Worm (Caenorhabditis elegans) whole organism, L1 larva: Measurements from ENCODE around the gene str-159.

Source experiments
- C04F5.9 ChIP-seq: sonication (generic microtip); optimal IDR thresholded peaks from 2 replicates; lab custom pipeline; 2016; ENCODE audit warnings: missing genetic modification characterization, missing compliant biosample characterization
- C16A3.4 ChIP-seq: fragments of 150-350 bp; optimal IDR thresholded peaks from 2 replicates; lab custom pipeline; 2014; ENCODE audit warnings: missing biosample characterization, missing genetic modification characterization
- C34B4.2 ChIP-seq: sonication (generic microtip); optimal IDR thresholded peaks from 2 replicates; lab custom pipeline; 2017; ENCODE audit warnings: mild to moderate bottlenecking, missing genetic modification characterization, missing compliant biosample characterization
- F16B12.6 ChIP-seq: fragments of 150-350 bp; optimal IDR thresholded peaks from 2 replicates; lab custom pipeline; 2014; ENCODE audit warnings: missing biosample characterization, missing genetic modification characterization
- Y116A8C.19 ChIP-seq: sonication (generic microtip); optimal IDR thresholded peaks from 2 replicates; lab custom pipeline; 2016; ENCODE audit warnings: missing compliant biosample characterization, missing genetic modification characterization, borderline replicate concordance
- alr-1 ChIP-seq: fragments of 200-800 bp; sonication (Bioruptor generic); optimal IDR thresholded peaks from 2 replicates; lab custom pipeline; 2018; ENCODE audit warnings: borderline replicate concordance, mild to moderate bottlenecking, missing genetic modification characterization, missing compliant biosample characterization
- ceh-63 ChIP-seq: fragments of 200-800 bp; sonication (Bioruptor generic); optimal IDR thresholded peaks from 2 replicates; lab custom pipeline; 2018; ENCODE audit warnings: mild to moderate bottlenecking, missing genetic modification characterization, missing compliant biosample characterization
- dsc-1 ChIP-seq: sonication (generic microtip); optimal IDR thresholded peaks from 2 replicates; lab custom pipeline; 2016; ENCODE audit warnings: mild to moderate bottlenecking, missing genetic modification characterization, missing compliant biosample characterization
- efl-1 ChIP-seq, 4 experiments: fragments of 150-350 bp; optimal IDR thresholded peaks in 3 of 4; peaks in 1 of 4; 1 replicate in 1 of 4; 2 replicates in 3 of 4; lab custom pipeline; 2014; ENCODE audit warnings: missing biosample characterization in 2 of 4, missing genetic modification characterization in 2 of 4, missing genetic modification reagents in 2 of 4
- efl-3 ChIP-seq: fragments of 200-800 bp; sonication (Bioruptor generic); optimal IDR thresholded peaks from 2 replicates; lab custom pipeline; 2018; ENCODE audit warnings: mild to moderate bottlenecking, missing genetic modification characterization, missing compliant biosample characterization
- egl-27 ChIP-seq, 2 experiments: fragments of 150-350 bp in 1 of 2; sonication (generic microtip); optimal IDR thresholded peaks; 3 replicates each; lab custom pipeline; 2017 to 2018; ENCODE audit warnings: missing biosample characterization in 2 of 2, missing genetic modification characterization in 2 of 2, missing genetic modification reagents in 2 of 2
- elt-2 ChIP-seq: sonication (generic microtip); optimal IDR thresholded peaks from 2 replicates; lab custom pipeline; 2016; ENCODE audit warnings: missing genetic modification characterization, mild to moderate bottlenecking, inconsistent platforms, missing compliant biosample characterization, missing genetic modification reagents
- fos-1 ChIP-seq: fragments of 150-350 bp; optimal IDR thresholded peaks from 2 replicates; lab custom pipeline; 2014; ENCODE audit warnings: missing biosample characterization, missing genetic modification characterization
- grh-1 ChIP-seq: fragments of 200-800 bp; sonication (Bioruptor generic); IDR thresholded peaks from 2 replicates; pipeline ENCODE4 v1.3.6; 2022; ENCODE audit warnings: missing genetic modification reagents, missing genetic modification characterization, missing compliant biosample characterization
- hlh-17 ChIP-seq: fragments of 200-800 bp; sonication (Bioruptor generic); optimal IDR thresholded peaks from 2 replicates; lab custom pipeline; 2018; ENCODE audit warnings: missing genetic modification characterization, mild to moderate bottlenecking, missing compliant biosample characterization, moderate library complexity, borderline replicate concordance
- irx-1 ChIP-seq: sonication (generic microtip); optimal IDR thresholded peaks from 2 replicates; lab custom pipeline; 2016; ENCODE audit warnings: missing genetic modification characterization, missing compliant biosample characterization
- lin-13 ChIP-seq: fragments of 150-350 bp; optimal IDR thresholded peaks from 2 replicates; lab custom pipeline; 2014; ENCODE audit warnings: missing biosample characterization, missing genetic modification reagents, missing genetic modification characterization
- lin-15B ChIP-seq: fragments of 150-350 bp; sonication (generic microtip); optimal IDR thresholded peaks from 3 replicates; lab custom pipeline; 2014; ENCODE audit warnings: missing biosample characterization, missing genetic modification characterization
- lin-35 ChIP-seq, 2 experiments: fragments of 150-350 bp; optimal IDR thresholded peaks; 2 replicates each; lab custom pipeline; 2014; ENCODE audit warnings: missing biosample characterization in 2 of 2, missing genetic modification characterization in 2 of 2, missing genetic modification reagents in 2 of 2
- lir-3 ChIP-seq: sonication (generic microtip); optimal IDR thresholded peaks from 2 replicates; lab custom pipeline; 2016; ENCODE audit warnings: mild to moderate bottlenecking, missing genetic modification characterization, moderate library complexity, missing compliant biosample characterization; ENCODE audit not compliant: poor library complexity
- lsy-2 ChIP-seq, 2 experiments: fragments of 150-350 bp; optimal IDR thresholded peaks; 2 replicates each; lab custom pipeline; 2014; ENCODE audit warnings: missing biosample characterization in 2 of 2, missing genetic modification characterization in 2 of 2
- mdl-1 ChIP-seq, 2 experiments: fragments of 150-350 bp; optimal IDR thresholded peaks; 2 replicates each; lab custom pipeline; 2014 to 2017; ENCODE audit warnings: missing biosample characterization in 2 of 2, missing genetic modification characterization in 2 of 2, inconsistent platforms in 1 of 2
- mef-2 ChIP-seq: fragments of 150-350 bp; optimal IDR thresholded peaks from 2 replicates; lab custom pipeline; 2014; ENCODE audit warnings: missing biosample characterization, missing genetic modification characterization
- nhr-11 ChIP-seq: fragments of 150-350 bp; optimal IDR thresholded peaks from 2 replicates; lab custom pipeline; 2014; ENCODE audit warnings: missing biosample characterization, missing genetic modification characterization
- nhr-19 ChIP-seq: fragments of 200-800 bp; sonication (Bioruptor generic); conservative IDR thresholded peaks from 2 replicates; pipeline ENCODE4 v1.3.6; 2022; ENCODE audit warnings: missing genetic modification characterization, missing compliant biosample characterization
- nhr-20 ChIP-seq: sonication (generic microtip); optimal IDR thresholded peaks from 2 replicates; lab custom pipeline; 2016; ENCODE audit warnings: mild to moderate bottlenecking, missing genetic modification characterization, missing compliant biosample characterization
- nhr-237 ChIP-seq: fragments of 150-350 bp; optimal IDR thresholded peaks from 2 replicates; lab custom pipeline; 2014; ENCODE audit warnings: missing biosample characterization, missing genetic modification characterization
- nhr-47 ChIP-seq: sonication (generic microtip); optimal IDR thresholded peaks from 2 replicates; lab custom pipeline; 2016; ENCODE audit warnings: mild to moderate bottlenecking, missing genetic modification characterization, moderate library complexity, missing compliant biosample characterization
- nhr-84 ChIP-seq: sonication (generic microtip); optimal IDR thresholded peaks from 2 replicates; lab custom pipeline; 2017; ENCODE audit warnings: missing biosample characterization, missing genetic modification characterization
- nhr-85 ChIP-seq: sonication (generic microtip); peaks from one replicate; lab custom pipeline; 2016; ENCODE audit warnings: missing genetic modification characterization, inconsistent platforms, missing compliant biosample characterization
- pag-3 ChIP-seq: sonication (generic microtip); optimal IDR thresholded peaks from 2 replicates; lab custom pipeline; 2017; ENCODE audit warnings: missing genetic modification characterization, mild to moderate bottlenecking, missing compliant biosample characterization, antibody characterized with exemption, borderline replicate concordance; ENCODE audit not compliant: insufficient read depth
- pax-3 ChIP-seq: fragments of 200-800 bp; sonication (Bioruptor generic); optimal IDR thresholded peaks from 2 replicates; lab custom pipeline; 2018; ENCODE audit warnings: mild to moderate bottlenecking, missing genetic modification characterization, moderate library complexity, missing compliant biosample characterization
- skn-1 ChIP-seq: fragments of 150-350 bp; optimal IDR thresholded peaks from 2 replicates; lab custom pipeline; 2014; ENCODE audit warnings: missing biosample characterization, missing genetic modification characterization
- snu-23 ChIP-seq: sonication (generic microtip); optimal IDR thresholded peaks from 2 replicates; lab custom pipeline; 2016; ENCODE audit warnings: missing genetic modification characterization, missing compliant biosample characterization
- unc-130 ChIP-seq: fragments of 150-350 bp; optimal IDR thresholded peaks from 2 replicates; lab custom pipeline; 2017; ENCODE audit warnings: missing biosample characterization, missing genetic modification characterization, inconsistent platforms

Gene str-159

ce11 chrIV:4909039-4909438 lies at the start of gene str-159:
str-159 (plus strand) TSS chrIV:4909339.
- TF ChIP-seq lin-13 (GFP tag; lab: Kevin White, UChicago) (no peak), fos-1 (tag; lab: Kevin White, UChicago) (no peak), dsc-1 (tag; lab: Kevin White, UChicago) (no peak)

ce11 chrIV:4861449-4861848 lies 47.7 kb upstream of the str-159 start, which contains the start of the genes Y17G9A.4 and str-173:
Y17G9A.4 (minus strand) TSS chrIV:4861549.
str-173 (plus strand) TSS chrIV:4861773.
- TF ChIP-seq mdl-1 (tag; optimal IDR thresholded peaks at IDR 0.05; lab: Kevin White, UChicago) (no peak), C34B4.2 (no peak), ceh-63 (GFP tag; lab: Kevin White, UChicago) (no peak), fos-1 (tag; lab: Kevin White, UChicago) (no peak), alr-1 (no peak), snu-23 (no peak), efl-1 (optimal IDR thresholded peaks at IDR 0.05; lab: Kevin White, UChicago) (no peak), efl-1 (GFP tag; optimal IDR thresholded peaks at IDR 0.05 in 1 of 2; lab: Kevin White, UChicago) (no peak), nhr-237 (no peak), irx-1 (tag; lab: Kevin White, UChicago) (no peak), lin-35 (GFP tag; optimal IDR thresholded peaks at IDR 0.05; lab: Kevin White, UChicago) (no peak), elt-2 (tag; lab: Kevin White, UChicago) (no peak), Y116A8C.19 (no peak), efl-3 (GFP tag; lab: Kevin White, UChicago) (no peak), grh-1 (no peak), lsy-2 (tag; optimal IDR thresholded peaks at IDR 0.05; lab: Kevin White, UChicago) (no peak)

ce11 chrIV:4864524-4864923 lies 44.6 kb upstream of the str-159 start:
- no peak for TF ChIP-seq pag-3 (tag; lab: Kevin White, UChicago)
- no peak for TF ChIP-seq egl-27 (tag; optimal IDR thresholded peaks at IDR 0.05; lab: Kevin White, UChicago)
- TF ChIP-seq lin-15B (tag; lab: Kevin White, UChicago): no peak
- TF ChIP-seq unc-130: no peak
- no peak for TF ChIP-seq lir-3
- no peak for TF ChIP-seq F16B12.6 (tag; lab: Kevin White, UChicago)
- no peak for TF ChIP-seq efl-3 (GFP tag; lab: Kevin White, UChicago)
- TF ChIP-seq skn-1: no peak
- no peak for TF ChIP-seq C04F5.9 (tag; lab: Kevin White, UChicago)
- TF ChIP-seq nhr-47: no peak
- TF ChIP-seq nhr-237: no peak
- TF ChIP-seq pax-3 (tag; lab: Kevin White, UChicago): no peak
- no peak for TF ChIP-seq alr-1
- no peak for TF ChIP-seq nhr-20 (tag; lab: Kevin White, UChicago)
- no peak for TF ChIP-seq C16A3.4 (tag; lab: Kevin White, UChicago)
- TF ChIP-seq, all 84 proteins: peak for 0

- TF ChIP-seq nhr-84 (tag; lab: Kevin White, UChicago) (no peak), ceh-63 (GFP tag; lab: Kevin White, UChicago) (no peak), lsy-2 (tag; optimal IDR thresholded peaks at IDR 0.05; lab: Kevin White, UChicago) (no peak), nhr-19 (GFP tag; lab: Robert Waterston, UW) (no peak), lir-3 (no peak), mef-2 (tag; lab: Kevin White, UChicago) (no peak), nhr-85 (no peak), hlh-17 (GFP tag; lab: Kevin White, UChicago) (no peak), snu-23 (no peak), C16A3.4 (tag; lab: Kevin White, UChicago) (no peak), nhr-11 (tag; lab: Kevin White, UChicago) (no peak)
Measured at ce11 chrIV:4866599-4866998, 42.5 kb upstream of the str-159 start.
